Worm (Caenorhabditis elegans): Measurements from ENCODE around the gene sre-43.

DNA sequence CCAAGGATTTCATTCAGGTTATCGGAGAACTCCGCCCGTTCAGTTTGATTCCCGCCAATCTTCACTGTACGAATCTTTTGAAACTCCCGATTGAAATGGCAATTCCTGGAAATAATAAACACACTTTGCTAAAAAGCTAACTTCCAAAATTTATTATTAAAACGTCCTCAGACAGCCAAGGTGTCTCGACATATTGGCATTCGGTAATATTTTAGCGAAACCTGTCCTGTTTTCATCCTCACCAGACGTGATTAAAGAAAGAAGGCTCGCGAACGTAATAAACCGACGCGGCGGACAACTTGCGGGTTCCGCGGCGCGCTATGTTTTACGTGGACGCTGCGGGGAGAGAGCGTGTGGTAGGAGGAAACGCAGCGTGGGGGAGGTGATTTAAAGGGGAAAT is 49.3 kb upstream of the sre-43 start:
- TF ChIP-seq cog-1 (tag; optimal IDR thresholded peaks at IDR 0.05) (no peak), klf-2 (GFP tag; conservative IDR thresholded peaks at IDR 0.05) (no peak), tab-1 (GFP tag; IDR thresholded peaks at IDR 0.05) (no peak), ref-1 (GFP tag; conservative IDR thresholded peaks at IDR 0.05) (no peak)
